2 fruit fly cellular contexts compared by ENCODE assay signal in the genomic region with DNA sequence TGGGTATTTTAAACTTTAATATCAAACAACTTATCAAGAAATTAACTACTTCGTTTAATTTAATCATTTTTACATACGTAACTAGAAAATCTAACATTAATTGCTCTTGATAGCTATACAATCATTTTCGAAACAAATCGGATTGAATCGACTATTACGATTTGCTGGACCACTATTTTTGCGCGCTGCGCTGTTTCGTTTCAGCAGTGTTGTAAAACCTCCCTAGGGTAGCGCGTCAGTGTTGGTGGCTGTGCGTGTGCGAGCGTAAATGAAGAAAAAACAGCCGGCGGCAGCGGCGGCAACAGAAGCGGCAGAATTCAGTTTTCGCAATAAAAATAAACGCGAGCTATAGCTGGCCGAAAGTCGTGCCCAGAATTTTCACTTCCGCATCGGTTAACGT.
TF ChIP-seq lines count a peak whose summit lies in the region.

TSS of gene CG33116 (plus strand) at position 233 of the 400 bp plus-strand sequence.

TF ChIP-seq in whole organism, embryonic, 481 proteins besides CTCF, POLR2A, EP300 and RAD21 (continued from another document and continues in another):
- TF ChIP-seq repo (GFP tag; optimal IDR thresholded peaks at IDR 0.05; lab: Kevin White, UChicago) (peak; percentile 82), tna (GFP tag; IDR thresholded peaks at IDR 0.05; lab: Robert Waterston, UW; ENCODE audit: partially characterized antibody) (no peak), ttk (GFP tag; IDR thresholded peaks at IDR 0.05; lab: Robert Waterston, UW) (peak; percentile 75), HHEX (GFP tag; optimal IDR thresholded peaks at IDR 0.05; lab: Kevin White, UChicago) (peak; percentile 79), YL-1 (GFP tag; optimal IDR thresholded peaks at IDR 0.05; lab: Kevin White, UChicago) (peak; percentile 68), bcd (GFP tag; optimal IDR thresholded peaks at IDR 0.05; lab: Kevin White, UChicago) (peak; percentile 85), nau (GFP tag; optimal IDR thresholded peaks at IDR 0.05; lab: Kevin White, UChicago) (no peak), Elba2 (GFP tag; optimal IDR thresholded peaks at IDR 0.05; lab: Kevin White, UChicago) (peak; percentile 12), Sry-β (GFP tag; optimal IDR thresholded peaks at IDR 0.05; lab: Kevin White, UChicago) (peak; percentile 49), zen2 (GFP tag; IDR thresholded peaks at IDR 0.05; lab: Robert Waterston, UW; ENCODE audit: partially characterized antibody) (no peak), Blimp-1 (GFP tag; optimal IDR thresholded peaks at IDR 0.05; lab: Kevin White, UChicago) (peak; percentile 72), btn (GFP tag; optimal IDR thresholded peaks at IDR 0.05; lab: Kevin White, UChicago) (peak; percentile 59), TFAM (GFP tag; optimal IDR thresholded peaks at IDR 0.05; lab: Kevin White, UChicago) (peak; percentile 23), mam (GFP tag; optimal IDR thresholded peaks at IDR 0.05; lab: Kevin White, UChicago) (peak; percentile 87), Fer2 (tag; optimal IDR thresholded peaks at IDR 0.05; lab: Kevin White, UChicago) (peak; percentile 32), CG7963 (GFP tag; IDR thresholded peaks at IDR 0.05; lab: Robert Waterston, UW; ENCODE audit: partially characterized antibody) (no peak), NC2α (GFP tag; optimal IDR thresholded peaks at IDR 0.05; lab: Kevin White, UChicago) (peak; percentile 76), CG15269 (tag; optimal IDR thresholded peaks at IDR 0.05; lab: Kevin White, UChicago) (peak; percentile 80), crc (GFP tag; optimal IDR thresholded peaks at IDR 0.05; lab: Kevin White, UChicago) (peak; percentile 68), chinmo (GFP tag; IDR thresholded peaks at IDR 0.05; lab: Robert Waterston, UW; ENCODE audit: partially characterized antibody) (0 out of 4 replicates have a peak, but pooled peaks have one; percentile 46), Vsx1 (GFP tag; optimal IDR thresholded peaks at IDR 0.05; lab: Kevin White, UChicago) (peak; percentile 38), CG7357 (GFP tag; IDR thresholded peaks at IDR 0.05; lab: Robert Waterston, UW) (peak; percentile 51; the same call in 1 of the 3 replicates), CG34422 (GFP tag; IDR thresholded peaks at IDR 0.05; lab: Robert Waterston, UW) (peak; percentile 95; the same call in 2 of the 3 replicates), CG10147 (GFP tag; optimal IDR thresholded peaks at IDR 0.05; lab: Kevin White, UChicago) (peak; percentile 45), CG3838 (GFP tag; optimal IDR thresholded peaks at IDR 0.05; lab: Kevin White, UChicago) (peak; percentile 29), lmd (GFP tag; IDR thresholded peaks at IDR 0.05; lab: Robert Waterston, UW) (peak; percentile 83), CHES-1-like (GFP tag; optimal IDR thresholded peaks at IDR 0.05; lab: Kevin White, UChicago) (peak; percentile 81), Bdp1 (GFP tag; optimal IDR thresholded peaks at IDR 0.05; lab: Kevin White, UChicago) (peak; percentile 70), CG1602 (GFP tag; optimal IDR thresholded peaks at IDR 0.05; lab: Kevin White, UChicago) (peak; percentile 75), dmrt99B (tag; optimal IDR thresholded peaks at IDR 0.05; lab: Kevin White, UChicago) (peak; percentile 86), Sox100B (GFP tag; optimal IDR thresholded peaks at IDR 0.05; lab: Kevin White, UChicago) (peak; percentile 72), kah (GFP tag; optimal IDR thresholded peaks at IDR 0.05; lab: Kevin White, UChicago) (peak; percentile 43), sc (optimal IDR thresholded peaks at IDR 0.05; lab: Kevin White, UChicago) (no peak), sc (GFP tag; optimal IDR thresholded peaks at IDR 0.05; lab: Kevin White, UChicago) (peak; percentile 55), Dll (GFP tag; IDR thresholded peaks at IDR 0.05; lab: Robert Waterston, UW; ENCODE audit: partially characterized antibody) (0 out of 4 replicates have a peak, but pooled peaks have one; percentile 35), so (GFP tag; IDR thresholded peaks at IDR 0.05; lab: Robert Waterston, UW) (peak; percentile 71; the same call in 2 of the 3 replicates), MBD-R2 (GFP tag; IDR thresholded peaks at IDR 0.05; lab: Robert Waterston, UW) (peak; percentile 96), CG14965 (GFP tag; optimal IDR thresholded peaks at IDR 0.05; lab: Kevin White, UChicago; ENCODE audit: borderline replicate concordance) (peak; percentile 44), esg (GFP tag; conservative IDR thresholded peaks at IDR 0.05; lab: Robert Waterston, UW) (no peak), HLH3B (GFP tag; IDR thresholded peaks at IDR 0.05; lab: Robert Waterston, UW) (peak; percentile 76), Drgx (GFP tag; IDR thresholded peaks at IDR 0.05; lab: Robert Waterston, UW) (peak; percentile 77), danr (GFP tag; IDR thresholded peaks at IDR 0.05; lab: Robert Waterston, UW) (peak; percentile 31; the same call in 1 of the 2 replicates), CG6175 (GFP tag; IDR thresholded peaks at IDR 0.05; lab: Robert Waterston, UW) (peak; percentile 62; the same call in 1 of the 3 replicates), CG8944 (GFP tag; optimal IDR thresholded peaks at IDR 0.05; lab: Kevin White, UChicago) (peak; percentile 87), Rfx (GFP tag; IDR thresholded peaks at IDR 0.05; lab: Robert Waterston, UW) (peak; percentile 92), sug (tag; optimal IDR thresholded peaks at IDR 0.05; lab: Kevin White, UChicago) (peak; percentile 60), fd3F (GFP tag; optimal IDR thresholded peaks at IDR 0.05; lab: Kevin White, UChicago) (peak; percentile 10), CG12391 (tag; optimal IDR thresholded peaks at IDR 0.05; lab: Kevin White, UChicago) (peak; percentile 85), CG2199 (GFP tag; IDR thresholded peaks at IDR 0.05; lab: Robert Waterston, UW) (peak; percentile 89; the same call in 2 of the 3 replicates), CG34376 (GFP tag; optimal IDR thresholded peaks at IDR 0.05; lab: Kevin White, UChicago) (peak; percentile 61), CG8924 (tag; optimal IDR thresholded peaks at IDR 0.05; lab: Kevin White, UChicago) (peak; percentile 79), pum (GFP tag; optimal IDR thresholded peaks at IDR 0.05; lab: Kevin White, UChicago) (peak; percentile 85), CG17359 (tag; optimal IDR thresholded peaks at IDR 0.05; lab: Kevin White, UChicago) (peak; percentile 80), Hand (GFP tag; optimal IDR thresholded peaks at IDR 0.05; lab: Kevin White, UChicago) (peak; percentile 20), CG7745 (tag; optimal IDR thresholded peaks at IDR 0.05; lab: Kevin White, UChicago) (peak; percentile 14), CG9932 (GFP tag; IDR thresholded peaks at IDR 0.05; lab: Robert Waterston, UW) (peak; percentile 85), Sox102F (GFP tag; optimal IDR thresholded peaks at IDR 0.05; lab: Kevin White, UChicago) (peak; percentile 76), fru (optimal IDR thresholded peaks at IDR 0.05; lab: Kevin White, UChicago) (no peak), CG12071 (GFP tag; optimal IDR thresholded peaks at IDR 0.05; lab: Kevin White, UChicago) (peak; percentile 79), CG13424 (tag; optimal IDR thresholded peaks at IDR 0.05; lab: Kevin White, UChicago) (peak; percentile 76)

TF ChIP-seq in whole organism, prepupa, 60 proteins besides CTCF, POLR2A, EP300 and RAD21 (continued from another document):
- TF ChIP-seq CG1621 (tag; optimal IDR thresholded peaks at IDR 0.05; lab: Kevin White, UChicago) = peak; percentile 77
- TF ChIP-seq cyc (GFP tag; optimal IDR thresholded peaks at IDR 0.05; lab: Kevin White, UChicago) = peak; percentile 86
- peak; percentile 92 for TF ChIP-seq CG3919 (GFP tag; optimal IDR thresholded peaks at IDR 0.05; lab: Kevin White, UChicago)
- peak; percentile 88 for TF ChIP-seq vri (GFP tag; optimal IDR thresholded peaks at IDR 0.05; lab: Kevin White, UChicago)
- peak; percentile 96 for TF ChIP-seq Eip78C (GFP tag; lab: Kevin White, UChicago)
- peak; percentile 75 for TF ChIP-seq CG34406 (GFP tag; optimal IDR thresholded peaks at IDR 0.05; lab: Kevin White, UChicago)
- peak; percentile 72 for TF ChIP-seq CG11762 (GFP tag; optimal IDR thresholded peaks at IDR 0.05; lab: Kevin White, UChicago; ENCODE audit: insufficient read depth)
- TF ChIP-seq CG10631 (GFP tag; optimal IDR thresholded peaks at IDR 0.05; lab: Kevin White, UChicago) = peak; percentile 74
- TF ChIP-seq CG10669 (GFP tag; optimal IDR thresholded peaks at IDR 0.05; lab: Kevin White, UChicago) = peak; percentile 82
- TF ChIP-seq CG3032 (tag; optimal IDR thresholded peaks at IDR 0.05; lab: Kevin White, UChicago) = peak; percentile 77
